Worm (Caenorhabditis elegans) whole organism, L1 larva: Measurements from ENCODE around the gene mex-6.

ENCODE experiments used
- C16A3.4 ChIP-seq: fragments of 150-350 bp; optimal IDR thresholded peaks from 2 replicates; lab custom pipeline; 2014; ENCODE audit warnings: missing biosample characterization, missing genetic modification characterization
- C34B4.2 ChIP-seq: sonication (generic microtip); optimal IDR thresholded peaks from 2 replicates; lab custom pipeline; 2017; ENCODE audit warnings: mild to moderate bottlenecking, missing genetic modification characterization, missing compliant biosample characterization
- F16B12.6 ChIP-seq: fragments of 150-350 bp; optimal IDR thresholded peaks from 2 replicates; lab custom pipeline; 2014; ENCODE audit warnings: missing biosample characterization, missing genetic modification characterization
- aha-1 ChIP-seq: fragments of 150-350 bp; optimal IDR thresholded peaks from 2 replicates; lab custom pipeline; 2014; ENCODE audit warnings: missing biosample characterization, missing genetic modification characterization
- alr-1 ChIP-seq: fragments of 200-800 bp; sonication (Bioruptor generic); optimal IDR thresholded peaks from 2 replicates; lab custom pipeline; 2018; ENCODE audit warnings: borderline replicate concordance, mild to moderate bottlenecking, missing genetic modification characterization, missing compliant biosample characterization
- ama-1 ChIP-seq: fragments of 150-350 bp; optimal IDR thresholded peaks from 2 replicates; lab custom pipeline; 2014
- blmp-1 ChIP-seq: fragments of 150-350 bp; optimal IDR thresholded peaks from 2 replicates; lab custom pipeline; 2014; ENCODE audit warnings: missing biosample characterization, missing genetic modification characterization
- ceh-63 ChIP-seq: fragments of 200-800 bp; sonication (Bioruptor generic); optimal IDR thresholded peaks from 2 replicates; lab custom pipeline; 2018; ENCODE audit warnings: mild to moderate bottlenecking, missing genetic modification characterization, missing compliant biosample characterization
- ceh-8 ChIP-seq: fragments of 200-800 bp; sonication (Bioruptor generic); optimal IDR thresholded peaks from 2 replicates; lab custom pipeline; 2018; ENCODE audit warnings: mild to moderate bottlenecking, missing genetic modification characterization, moderate library complexity, missing compliant biosample characterization
- ceh-82 ChIP-seq, 3 experiments: fragments of 150-350 bp in 1 of 3; sonication (generic microtip) in 2 of 3; optimal IDR thresholded peaks; 2 replicates each; lab custom pipeline; 2014 to 2017; ENCODE audit warnings: missing biosample characterization in 3 of 3, missing genetic modification characterization in 3 of 3
- dpl-1 ChIP-seq, 3 experiments: fragments of 150-350 bp in 2 of 3; sonication (generic microtip) in 1 of 3; optimal IDR thresholded peaks; 2 replicates each; lab custom pipeline; 2014 to 2017; ENCODE audit warnings: missing biosample characterization in 3 of 3, missing genetic modification characterization in 3 of 3, missing genetic modification reagents in 3 of 3
- dsc-1 ChIP-seq: sonication (generic microtip); optimal IDR thresholded peaks from 2 replicates; lab custom pipeline; 2016; ENCODE audit warnings: mild to moderate bottlenecking, missing genetic modification characterization, missing compliant biosample characterization
- efl-1 ChIP-seq, 4 experiments: fragments of 150-350 bp; optimal IDR thresholded peaks in 3 of 4; peaks in 1 of 4; 1 replicate in 1 of 4; 2 replicates in 3 of 4; lab custom pipeline; 2014; ENCODE audit warnings: missing biosample characterization in 2 of 4, missing genetic modification characterization in 2 of 4, missing genetic modification reagents in 2 of 4
- egl-13 ChIP-seq: sonication (generic microtip); optimal IDR thresholded peaks from 2 replicates; lab custom pipeline; 2016; ENCODE audit warnings: missing genotype, missing genetic modification reagents, missing genetic modification characterization, missing compliant biosample characterization
- elt-2 ChIP-seq: sonication (generic microtip); optimal IDR thresholded peaks from 2 replicates; lab custom pipeline; 2016; ENCODE audit warnings: missing genetic modification characterization, mild to moderate bottlenecking, inconsistent platforms, missing compliant biosample characterization, missing genetic modification reagents
- elt-3 ChIP-seq, 6 experiments: fragments of 150-350 bp in 1 of 6; sonication (generic microtip); optimal IDR thresholded peaks; 2 replicates each; lab custom pipeline; 2017 to 2018; ENCODE audit warnings: missing biosample characterization in 6 of 6, missing genetic modification characterization in 6 of 6, inconsistent platforms in 1 of 6
- ets-5 ChIP-seq: fragments of 200-800 bp; sonication (Bioruptor generic); IDR thresholded peaks from 2 replicates; pipeline ENCODE4 v1.3.6; 2022; ENCODE audit warnings: missing genetic modification characterization, missing compliant biosample characterization
- fkh-4 ChIP-seq: sonication (generic microtip); optimal IDR thresholded peaks from 2 replicates; lab custom pipeline; 2016; ENCODE audit warnings: missing compliant biosample characterization, missing genetic modification characterization, borderline replicate concordance
- fkh-8 ChIP-seq: sonication (generic microtip); optimal IDR thresholded peaks from 2 replicates; lab custom pipeline; 2016; ENCODE audit warnings: mild to moderate bottlenecking, missing genetic modification characterization, missing compliant biosample characterization
- grh-1 ChIP-seq: fragments of 200-800 bp; sonication (Bioruptor generic); IDR thresholded peaks from 2 replicates; pipeline ENCODE4 v1.3.6; 2022; ENCODE audit warnings: missing genetic modification reagents, missing genetic modification characterization, missing compliant biosample characterization
- hlh-4 ChIP-seq: sonication (generic microtip); optimal IDR thresholded peaks from 2 replicates; lab custom pipeline; 2016; ENCODE audit warnings: mild to moderate bottlenecking, missing genetic modification characterization, missing compliant biosample characterization
- hpl-2 ChIP-seq: fragments of 150-350 bp; optimal IDR thresholded peaks from 2 replicates; lab custom pipeline; 2014; ENCODE audit warnings: missing biosample characterization, missing genetic modification reagents, missing genetic modification characterization
- isw-1 ChIP-seq: fragments of 200-800 bp; sonication (Bioruptor generic); IDR thresholded peaks from 2 replicates; pipeline ENCODE4 v1.3.6; 2022; ENCODE audit warnings: missing genetic modification characterization, missing compliant biosample characterization
- lin-14 ChIP-seq: fragments of 200-800 bp; sonication (Bioruptor generic); optimal IDR thresholded peaks from 2 replicates; lab custom pipeline; 2018; ENCODE audit warnings: mild to moderate bottlenecking, missing genetic modification characterization, moderate library complexity, missing compliant biosample characterization
- lin-15B ChIP-seq: fragments of 150-350 bp; sonication (generic microtip); optimal IDR thresholded peaks from 3 replicates; lab custom pipeline; 2014; ENCODE audit warnings: missing biosample characterization, missing genetic modification characterization
- lsy-2 ChIP-seq, 2 experiments: fragments of 150-350 bp; optimal IDR thresholded peaks; 2 replicates each; lab custom pipeline; 2014; ENCODE audit warnings: missing biosample characterization in 2 of 2, missing genetic modification characterization in 2 of 2
- mab-9 ChIP-seq: fragments of 200-800 bp; sonication (Bioruptor generic); IDR thresholded peaks from 2 replicates; pipeline ENCODE4 v1.3.6; 2022; ENCODE audit warnings: missing genetic modification reagents, missing genetic modification characterization, missing compliant biosample characterization
- mep-1 ChIP-seq: fragments of 150-350 bp; optimal IDR thresholded peaks from 2 replicates; lab custom pipeline; 2014; ENCODE audit warnings: missing biosample characterization, missing genetic modification characterization
- nhr-11 ChIP-seq: fragments of 150-350 bp; optimal IDR thresholded peaks from 2 replicates; lab custom pipeline; 2014; ENCODE audit warnings: missing biosample characterization, missing genetic modification characterization
- nhr-20 ChIP-seq: sonication (generic microtip); optimal IDR thresholded peaks from 2 replicates; lab custom pipeline; 2016; ENCODE audit warnings: mild to moderate bottlenecking, missing genetic modification characterization, missing compliant biosample characterization
- nhr-28 ChIP-seq: fragments of 150-350 bp; optimal IDR thresholded peaks from 2 replicates; lab custom pipeline; 2014; ENCODE audit warnings: missing biosample characterization, missing genetic modification characterization
- nhr-71 ChIP-seq: sonication (generic microtip); optimal IDR thresholded peaks from 2 replicates; lab custom pipeline; 2016; ENCODE audit warnings: mild to moderate bottlenecking, missing genetic modification characterization, moderate library complexity, missing compliant biosample characterization
- nhr-76 ChIP-seq: sonication (generic microtip); optimal IDR thresholded peaks from 2 replicates; lab custom pipeline; 2017; ENCODE audit warnings: missing biosample characterization, missing genetic modification characterization
- pag-3 ChIP-seq: sonication (generic microtip); optimal IDR thresholded peaks from 2 replicates; lab custom pipeline; 2017; ENCODE audit warnings: missing genetic modification characterization, mild to moderate bottlenecking, missing compliant biosample characterization, antibody characterized with exemption, borderline replicate concordance; ENCODE audit not compliant: insufficient read depth
- pax-3 ChIP-seq: fragments of 200-800 bp; sonication (Bioruptor generic); optimal IDR thresholded peaks from 2 replicates; lab custom pipeline; 2018; ENCODE audit warnings: mild to moderate bottlenecking, missing genetic modification characterization, moderate library complexity, missing compliant biosample characterization
- snu-23 ChIP-seq: sonication (generic microtip); optimal IDR thresholded peaks from 2 replicates; lab custom pipeline; 2016; ENCODE audit warnings: missing genetic modification characterization, missing compliant biosample characterization
- unc-30 ChIP-seq: sonication (generic microtip); optimal IDR thresholded peaks from 2 replicates; lab custom pipeline; 2017; ENCODE audit warnings: missing biosample characterization, missing genetic modification characterization
- unc-86 ChIP-seq: sonication (generic microtip); optimal IDR thresholded peaks from 2 replicates; lab custom pipeline; 2016; ENCODE audit warnings: missing genetic modification characterization, missing compliant biosample characterization
- vab-15 ChIP-seq: sonication (generic microtip); optimal IDR thresholded peaks from 2 replicates; lab custom pipeline; 2017; ENCODE audit warnings: missing genotype, mild to moderate bottlenecking, missing genetic modification characterization, missing compliant biosample characterization
- xbp-1 ChIP-seq: sonication (generic microtip); optimal IDR thresholded peaks from 2 replicates; lab custom pipeline; 2016; ENCODE audit warnings: missing genetic modification characterization, missing compliant biosample characterization
- zip-4 ChIP-seq: fragments of 200-800 bp; sonication (Bioruptor generic); optimal IDR thresholded peaks from 2 replicates; lab custom pipeline; 2018; ENCODE audit warnings: mild to moderate bottlenecking, missing genetic modification characterization, moderate library complexity, missing compliant biosample characterization
- ztf-11 ChIP-seq, 2 experiments: sonication (generic microtip); optimal IDR thresholded peaks; 2 replicates each; lab custom pipeline; 2016 to 2017; ENCODE audit warnings: missing genetic modification characterization in 2 of 2, missing biosample characterization in 1 of 2, missing compliant biosample characterization in 1 of 2

The mex-6 gene

DNA sequence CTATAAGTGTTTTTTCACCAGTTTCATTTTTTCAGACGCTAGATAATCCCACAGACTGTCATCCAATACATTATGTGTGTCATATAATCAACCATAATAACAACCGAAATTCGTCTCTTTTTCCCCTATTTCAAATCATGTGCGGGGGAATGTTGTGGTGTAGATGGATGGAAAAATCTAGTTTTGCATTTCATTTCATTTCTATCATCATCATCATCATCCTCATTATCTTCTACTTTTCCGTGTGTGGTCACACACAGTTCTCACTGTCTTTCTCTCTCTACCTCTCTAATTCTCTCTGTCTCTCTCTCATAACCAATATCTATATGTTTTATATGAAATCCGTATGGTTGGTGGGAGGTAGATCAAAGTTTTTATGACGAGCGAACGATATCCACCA lies 49.4 kb downstream of the mex-6 start (continued):
- no peak for TF ChIP-seq dpl-1 (GFP tag; optimal IDR thresholded peaks at IDR 0.05; lab: Kevin White, UChicago)
- TF ChIP-seq nhr-28 (tag; lab: Kevin White, UChicago), result no peak
- TF ChIP-seq xbp-1 (tag; lab: Kevin White, UChicago), result no peak
- no peak for TF ChIP-seq alr-1 (tag; lab: Kevin White, UChicago)
- TF ChIP-seq ets-5 (GFP tag; lab: Robert Waterston, UW), result no peak
- peak; percentile 72 for TF ChIP-seq nhr-20
- TF ChIP-seq F16B12.6 (tag; lab: Kevin White, UChicago), result no peak
- TF ChIP-seq mep-1 (tag; lab: Kevin White, UChicago), result peak; percentile 2
- peak; percentile 67 for TF ChIP-seq lin-14 (GFP tag; lab: Kevin White, UChicago)
- no peak for TF ChIP-seq isw-1 (GFP tag; lab: Robert Waterston, UW)
- TF ChIP-seq elt-2 (tag; lab: Kevin White, UChicago), result no peak
- TF ChIP-seq ceh-82 (tag; optimal IDR thresholded peaks at IDR 0.05; lab: Kevin White, UChicago), result no peak
- TF ChIP-seq nhr-11, result no peak
- no peak for TF ChIP-seq ceh-8 (GFP tag; lab: Kevin White, UChicago)
- TF ChIP-seq hpl-2 (GFP tag; lab: Kevin White, UChicago), result no peak
- no peak for TF ChIP-seq efl-1 (optimal IDR thresholded peaks at IDR 0.05; lab: Kevin White, UChicago)
- TF ChIP-seq efl-1 (GFP tag; optimal IDR thresholded peaks at IDR 0.05 in 1 of 2; lab: Kevin White, UChicago), result peak in 1 of 2 experiments; percentile 59
- no peak for TF ChIP-seq hlh-4
- no peak for TF ChIP-seq aha-1 (tag; lab: Kevin White, UChicago)
- no peak for TF ChIP-seq fkh-4 (tag; lab: Kevin White, UChicago)
- no peak for TF ChIP-seq unc-30
- no peak for TF ChIP-seq C34B4.2 (tag; lab: Kevin White, UChicago)
- no peak for TF ChIP-seq C16A3.4
- TF ChIP-seq nhr-76 (tag; lab: Kevin White, UChicago), result no peak
- TF ChIP-seq dsc-1, result no peak
- TF ChIP-seq zip-4 (GFP tag; lab: Kevin White, UChicago), result no peak
- TF ChIP-seq pag-3 (tag; lab: Kevin White, UChicago), result no peak
- TF ChIP-seq vab-15, result no peak
- no peak for TF ChIP-seq pax-3 (tag; lab: Kevin White, UChicago)
- peak; percentile 71 for TF ChIP-seq snu-23 (GFP tag; lab: Kevin White, UChicago)
- TF ChIP-seq lin-15B (tag; lab: Kevin White, UChicago), result no peak
- TF ChIP-seq ztf-11 (tag; optimal IDR thresholded peaks at IDR 0.05; lab: Kevin White, UChicago), result no peak
- TF ChIP-seq ceh-63 (GFP tag; lab: Kevin White, UChicago), result no peak
- no peak for TF ChIP-seq mab-9 (GFP tag; lab: Robert Waterston, UW)
- TF ChIP-seq ama-1 (lab: Kevin White, UChicago), result no peak
- TF ChIP-seq nhr-71 (tag; lab: Kevin White, UChicago), result peak; percentile 25
- TF ChIP-seq fkh-8 (tag; lab: Kevin White, UChicago), result no peak
- TF ChIP-seq egl-13 (tag; lab: Kevin White, UChicago), result no peak
- TF ChIP-seq lsy-2 (tag; optimal IDR thresholded peaks at IDR 0.05; lab: Kevin White, UChicago), result peak in 1 of 2 experiments; percentile 32
- TF ChIP-seq grh-1 (GFP tag; lab: Robert Waterston, UW), result peak; percentile 47; the same call in 1 of the 2 replicates
- TF ChIP-seq blmp-1 (tag; lab: Kevin White, UChicago), result peak; percentile 54
- peak in 1 of 6 experiments; percentile 52 for TF ChIP-seq elt-3 (tag; optimal IDR thresholded peaks at IDR 0.05; lab: Kevin White, UChicago)
- TF ChIP-seq unc-86 (tag; lab: Kevin White, UChicago), result no peak
